Worm (Caenorhabditis elegans): ENCODE results near the gene F01G10.5.

F01G10.5 gene

DNA sequence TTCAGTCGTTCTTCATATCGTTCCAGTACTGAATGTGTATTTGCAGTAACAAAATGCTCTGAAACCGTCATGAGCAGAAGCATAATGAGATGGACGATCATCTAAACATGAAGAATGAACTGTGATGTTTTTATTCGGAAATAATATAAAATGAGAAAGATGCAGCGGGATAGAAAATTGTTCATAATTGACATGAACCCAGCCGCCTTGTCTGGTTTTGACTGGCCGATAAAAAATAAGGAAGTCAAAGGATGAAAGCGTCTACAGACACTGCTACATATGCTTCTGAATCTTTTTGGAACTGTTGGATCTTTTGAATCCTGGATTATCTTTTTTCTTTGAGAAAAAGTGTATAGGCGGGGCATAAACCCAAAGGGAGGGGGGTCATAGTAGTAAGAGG is 28.7 kb upstream of the F01G10.5 start, which contains the start of gene F01G10.9:
Gene F01G10.9, minus strand, starts transcription at position 101 of the 400 bp plus-strand sequence.
- no peak for TF ChIP-seq scrt-1 (GFP tag; IDR thresholded peaks at IDR 0.05)
- TF ChIP-seq sea-1 (GFP tag; conservative IDR thresholded peaks at IDR 0.05): no peak
- no peak for TF ChIP-seq ceh-36 (tag; optimal IDR thresholded peaks at IDR 0.05)
- TF ChIP-seq ceh-13 (GFP tag; optimal IDR thresholded peaks at IDR 0.05): no peak
- no peak for TF ChIP-seq ama-1 (optimal IDR thresholded peaks at IDR 0.05)
- no peak for TF ChIP-seq tbx-11 (GFP tag; IDR thresholded peaks at IDR 0.05)
- TF ChIP-seq pes-1 (GFP tag; IDR thresholded peaks at IDR 0.05): no peak
- TF ChIP-seq ets-7 (tag; optimal IDR thresholded peaks at IDR 0.05): no peak
- TF ChIP-seq tra-4 (tag; optimal IDR thresholded peaks at IDR 0.05): no peak
- TF ChIP-seq B0310.2 (tag; optimal IDR thresholded peaks at IDR 0.05): no peak
- no peak for TF ChIP-seq aly-1 (tag; optimal IDR thresholded peaks at IDR 0.05)
- TF ChIP-seq hnd-1 (tag; optimal IDR thresholded peaks at IDR 0.05): no peak
- TF ChIP-seq hmbx-1 (tag; optimal IDR thresholded peaks at IDR 0.05): no peak
- TF ChIP-seq tbx-37 (GFP tag; conservative IDR thresholded peaks at IDR 0.05): no peak
- TF ChIP-seq F13C5.2 (tag; optimal IDR thresholded peaks at IDR 0.05): no peak

- TF ChIP-seq aly-1 (tag; optimal IDR thresholded peaks at IDR 0.05) (no peak), B0310.2 (tag; optimal IDR thresholded peaks at IDR 0.05) (no peak), ama-1 (optimal IDR thresholded peaks at IDR 0.05) (no peak), ceh-13 (GFP tag; optimal IDR thresholded peaks at IDR 0.05) (no peak), tbx-11 (GFP tag; IDR thresholded peaks at IDR 0.05) (no peak), tbx-37 (GFP tag; conservative IDR thresholded peaks at IDR 0.05) (no peak), scrt-1 (GFP tag; IDR thresholded peaks at IDR 0.05) (no peak), hnd-1 (tag; optimal IDR thresholded peaks at IDR 0.05) (no peak), tra-4 (tag; optimal IDR thresholded peaks at IDR 0.05) (no peak), ets-7 (tag; optimal IDR thresholded peaks at IDR 0.05) (no peak), sea-1 (GFP tag; conservative IDR thresholded peaks at IDR 0.05) (no peak), flt-1 (GFP tag; IDR thresholded peaks at IDR 0.05) (no peak), hmg-4 (GFP tag; optimal IDR thresholded peaks at IDR 0.05) (no peak), ceh-36 (tag; optimal IDR thresholded peaks at IDR 0.05) (no peak), F13C5.2 (tag; optimal IDR thresholded peaks at IDR 0.05) (no peak), pes-1 (GFP tag; IDR thresholded peaks at IDR 0.05) (no peak), hmbx-1 (tag; optimal IDR thresholded peaks at IDR 0.05) (no peak)
Observed at ce11 chrIV:10252886-10253639, 22.2 kb upstream of the F01G10.5 start.

DNA sequence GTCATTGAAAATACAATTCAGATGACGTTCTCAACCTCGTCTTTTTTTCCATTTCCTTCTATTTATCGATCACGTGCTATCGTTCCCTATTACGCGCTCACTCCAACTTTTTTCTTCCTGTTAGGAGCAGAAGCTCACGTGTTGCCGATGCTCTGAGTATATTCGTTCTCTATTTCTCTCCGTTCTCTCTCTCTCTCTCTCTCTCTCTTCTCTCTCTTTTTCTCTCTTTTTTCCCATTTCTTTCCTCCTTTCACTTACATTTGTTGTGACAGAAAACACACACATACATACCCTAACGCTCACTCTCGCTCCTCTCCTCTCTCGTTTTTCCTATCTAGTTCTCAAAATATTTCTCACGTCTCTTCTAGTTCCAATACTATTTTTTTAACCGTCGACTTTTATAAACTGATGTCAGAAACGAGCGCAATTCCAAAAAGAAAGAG is 21.5 kb upstream of the F01G10.5 start:
- no peak for TF ChIP-seq aly-1 (tag; optimal IDR thresholded peaks at IDR 0.05)
- TF ChIP-seq tbx-37 (GFP tag; conservative IDR thresholded peaks at IDR 0.05): no peak
- no peak for TF ChIP-seq ceh-13 (GFP tag; optimal IDR thresholded peaks at IDR 0.05)
- TF ChIP-seq ama-1 (optimal IDR thresholded peaks at IDR 0.05): no peak
- no peak for TF ChIP-seq tra-4 (tag; optimal IDR thresholded peaks at IDR 0.05)
- no peak for TF ChIP-seq sea-1 (GFP tag; conservative IDR thresholded peaks at IDR 0.05)
- TF ChIP-seq scrt-1 (GFP tag; IDR thresholded peaks at IDR 0.05): no peak
- TF ChIP-seq flt-1 (GFP tag; IDR thresholded peaks at IDR 0.05): no peak
- TF ChIP-seq F13C5.2 (tag; optimal IDR thresholded peaks at IDR 0.05): no peak
- TF ChIP-seq hmbx-1 (tag; optimal IDR thresholded peaks at IDR 0.05): no peak
- no peak for TF ChIP-seq pes-1 (GFP tag; IDR thresholded peaks at IDR 0.05)
- no peak for TF ChIP-seq ceh-36 (tag; optimal IDR thresholded peaks at IDR 0.05)
- TF ChIP-seq hnd-1 (tag; optimal IDR thresholded peaks at IDR 0.05): no peak
- TF ChIP-seq hmg-4 (GFP tag; optimal IDR thresholded peaks at IDR 0.05): no peak
- no peak for TF ChIP-seq B0310.2 (tag; optimal IDR thresholded peaks at IDR 0.05)
- no peak for TF ChIP-seq tbx-11 (GFP tag; IDR thresholded peaks at IDR 0.05)
- no peak for TF ChIP-seq ets-7 (tag; optimal IDR thresholded peaks at IDR 0.05)

ce11 chrIV:10251764-10252163 is 20.9 kb upstream of the F01G10.5 start:
- no peak for TF ChIP-seq hnd-1 (tag; optimal IDR thresholded peaks at IDR 0.05)
- TF ChIP-seq ceh-13 (GFP tag; optimal IDR thresholded peaks at IDR 0.05): no peak
- TF ChIP-seq tbx-37 (GFP tag; conservative IDR thresholded peaks at IDR 0.05): no peak
- no peak for TF ChIP-seq aly-1 (tag; optimal IDR thresholded peaks at IDR 0.05)
- TF ChIP-seq hmg-4 (GFP tag; optimal IDR thresholded peaks at IDR 0.05): no peak
- TF ChIP-seq flt-1 (GFP tag; IDR thresholded peaks at IDR 0.05): no peak
- no peak for TF ChIP-seq tra-4 (tag; optimal IDR thresholded peaks at IDR 0.05)
- no peak for TF ChIP-seq ceh-36 (tag; optimal IDR thresholded peaks at IDR 0.05)
- no peak for TF ChIP-seq ets-7 (tag; optimal IDR thresholded peaks at IDR 0.05)
- no peak for TF ChIP-seq pes-1 (GFP tag; IDR thresholded peaks at IDR 0.05)

DNA sequence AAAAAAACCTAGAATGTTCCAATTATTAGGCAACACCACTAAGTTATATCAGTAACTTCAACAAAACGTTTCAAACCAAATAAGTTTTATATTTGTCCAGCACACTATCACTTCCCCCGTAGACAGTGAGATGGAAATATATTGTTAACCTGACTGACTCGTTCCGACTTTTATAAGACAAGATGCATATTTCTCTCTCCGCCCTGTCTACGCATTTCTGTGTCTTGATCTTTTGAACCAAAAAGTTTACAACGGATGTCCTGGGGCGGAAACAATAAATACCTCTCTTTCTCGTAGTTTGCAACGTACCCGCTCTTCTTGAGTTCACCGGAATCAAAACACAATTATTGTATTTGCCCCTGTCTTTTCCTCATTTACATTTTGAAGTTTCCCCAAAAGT is 20.4 kb upstream of the F01G10.5 start:
- TF ChIP-seq flt-1 (GFP tag; IDR thresholded peaks at IDR 0.05) (no peak), hmg-4 (GFP tag; optimal IDR thresholded peaks at IDR 0.05) (no peak), aly-1 (tag; optimal IDR thresholded peaks at IDR 0.05) (no peak), hmbx-1 (tag; optimal IDR thresholded peaks at IDR 0.05) (no peak), pes-1 (GFP tag; IDR thresholded peaks at IDR 0.05) (no peak), scrt-1 (GFP tag; IDR thresholded peaks at IDR 0.05) (no peak), F13C5.2 (tag; optimal IDR thresholded peaks at IDR 0.05) (no peak), tbx-11 (GFP tag; IDR thresholded peaks at IDR 0.05) (no peak), tbx-37 (GFP tag; conservative IDR thresholded peaks at IDR 0.05) (no peak), tra-4 (tag; optimal IDR thresholded peaks at IDR 0.05) (no peak), B0310.2 (tag; optimal IDR thresholded peaks at IDR 0.05) (no peak), ets-7 (tag; optimal IDR thresholded peaks at IDR 0.05) (no peak), ama-1 (optimal IDR thresholded peaks at IDR 0.05) (no peak), ceh-36 (tag; optimal IDR thresholded peaks at IDR 0.05) (no peak), sea-1 (GFP tag; conservative IDR thresholded peaks at IDR 0.05) (no peak), ceh-13 (GFP tag; optimal IDR thresholded peaks at IDR 0.05) (no peak), hnd-1 (tag; optimal IDR thresholded peaks at IDR 0.05) (no peak)

DNA sequence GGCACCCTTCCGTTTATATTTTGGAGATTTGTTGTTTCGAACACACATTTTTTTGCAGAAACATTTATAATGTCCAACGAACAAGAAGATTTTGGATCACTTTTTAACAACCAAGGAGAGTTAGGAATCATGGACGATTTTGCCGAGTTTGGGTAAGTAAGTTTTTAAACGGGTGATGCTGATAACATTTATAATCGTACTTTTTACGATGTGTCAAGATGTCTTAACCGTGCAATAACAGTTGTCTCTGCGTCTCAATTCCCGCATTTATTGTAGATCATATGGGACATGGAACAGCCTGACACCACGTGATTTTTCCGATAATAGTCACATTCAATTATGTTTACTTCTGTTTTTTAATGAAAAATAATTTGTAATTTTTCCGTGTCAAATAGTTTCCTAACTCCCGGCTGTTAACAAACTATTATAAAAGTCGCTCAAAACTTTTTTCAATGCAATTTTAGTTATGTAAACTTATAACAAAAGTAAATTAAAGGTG is 19.8 kb upstream of the F01G10.5 start, which contains the start of gene daf-14:
Gene daf-14, plus strand, starts transcription at position 51 of the 499 bp plus-strand sequence.
- no peak for TF ChIP-seq ets-7 (tag; optimal IDR thresholded peaks at IDR 0.05)
- no peak for TF ChIP-seq tra-4 (tag; optimal IDR thresholded peaks at IDR 0.05)
- no peak for TF ChIP-seq pes-1 (GFP tag; IDR thresholded peaks at IDR 0.05)

Data from whole organism, early embryonic.